Fruit fly (Drosophila melanogaster): ENCODE data around the gene CG5984.

- TF ChIP-seq h (optimal IDR thresholded peaks at IDR 0.05) (no peak), Sin3A (optimal IDR thresholded peaks at IDR 0.05) (no peak), Myc (optimal IDR thresholded peaks at IDR 0.05) (no peak), ttk (optimal IDR thresholded peaks at IDR 0.05) (no peak)
These were observed 6.2 kb upstream of the CG5984 start for dm6 chr3R:27253921-27254376.

All from Kc167 (cell line).